Worm (Caenorhabditis elegans) whole organism, dauer: ENCODE data around the gene nhr-156.

Source experiments
- unc-62 ChIP-seq: sonication (generic microtip); optimal IDR thresholded peaks from 2 replicates; lab custom pipeline; 2017; ENCODE audit warnings: missing biosample characterization, missing genetic modification reagents, missing genetic modification characterization

The nhr-156 gene

DNA sequence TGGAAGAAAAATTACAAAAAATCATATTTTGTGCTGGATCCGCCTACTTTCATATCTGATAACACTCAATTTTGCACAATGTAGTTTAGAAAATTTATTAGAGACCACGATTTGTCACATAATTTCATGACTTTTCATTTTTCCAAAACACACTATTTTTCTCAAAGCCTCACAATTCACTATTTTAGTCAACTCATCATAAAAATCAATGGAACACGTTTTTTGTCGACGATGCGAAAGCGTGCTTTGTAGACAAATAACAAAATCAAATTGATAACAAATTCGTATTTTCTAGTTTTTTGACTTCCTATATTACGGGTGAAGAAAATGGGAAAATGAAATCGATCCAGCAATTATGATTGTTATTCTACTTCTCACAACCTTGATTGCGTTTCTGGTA is 36.0 kb downstream of the nhr-156 start, which contains the start of gene cyp-35B2:
TSS of gene cyp-35B2 (plus strand) at position 301 of the 400 bp plus-strand sequence.
- no peak for TF ChIP-seq unc-62

DNA sequence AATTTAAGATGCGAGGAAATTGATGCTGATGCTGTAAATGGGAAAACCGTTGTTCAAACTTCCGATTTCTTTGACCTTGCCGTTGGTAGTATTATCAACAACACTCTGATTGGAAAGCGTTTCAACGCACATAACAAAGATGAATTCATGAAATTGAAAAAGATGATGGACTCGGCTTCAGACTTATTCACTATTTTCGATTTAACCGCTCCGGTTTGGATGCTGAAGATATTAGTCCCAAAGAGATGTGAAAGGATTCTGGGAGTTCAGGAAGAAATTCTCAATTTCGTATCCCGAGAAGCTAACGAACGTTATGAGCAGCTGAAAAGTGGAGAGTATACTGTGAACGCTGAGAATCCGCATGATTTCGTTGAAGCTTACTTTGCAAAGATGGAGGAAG is 37.5 kb downstream of the nhr-156 start:
- TF ChIP-seq unc-62 = no peak

DNA sequence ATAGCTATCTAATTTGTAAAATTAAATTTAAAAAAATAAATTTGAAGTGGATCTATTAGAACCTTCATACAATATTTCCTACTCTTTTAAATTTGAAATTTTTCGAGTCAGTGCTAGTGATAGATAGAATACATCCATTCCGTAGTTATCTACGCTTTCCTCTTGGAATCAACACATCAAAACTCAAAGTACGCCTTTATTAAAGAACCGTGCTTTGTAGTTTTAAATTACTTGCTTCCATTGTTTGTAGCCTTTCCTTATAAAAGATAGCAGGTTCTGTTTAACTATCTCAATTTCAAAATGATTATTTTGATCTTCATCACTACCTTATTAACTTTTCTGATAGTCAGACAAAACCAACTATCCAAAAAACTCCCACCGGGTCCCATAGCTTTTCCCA is 39.1 kb downstream of the nhr-156 start, which contains the start of gene cyp-35B3:
TSS of gene cyp-35B3 (plus strand) at position 301 of the 400 bp plus-strand sequence.
- no peak for TF ChIP-seq unc-62

DNA sequence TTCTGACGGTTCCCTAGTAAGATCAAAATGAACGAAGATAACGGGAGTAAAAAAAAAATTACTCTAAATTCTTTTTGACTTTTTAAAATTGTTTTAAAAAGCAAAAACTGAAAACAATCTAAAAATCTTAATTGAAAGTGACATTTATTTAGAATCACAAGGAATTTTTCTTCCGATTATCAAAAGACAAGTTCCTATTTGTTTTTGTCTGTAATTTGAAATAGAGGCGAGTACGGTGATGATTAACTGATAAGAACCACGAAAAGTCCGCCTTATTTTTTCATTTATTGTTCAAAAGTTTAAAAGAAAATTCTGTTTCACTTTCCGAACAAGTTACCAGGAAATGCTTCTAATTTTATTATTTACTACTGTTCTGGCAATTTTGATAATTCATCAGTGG is 43.8 kb downstream of the nhr-156 start, which contains the start of gene dach-1:
TSS of gene dach-1 (plus strand) at position 301 of the 400 bp plus-strand sequence.
- TF ChIP-seq unc-62 = no peak

DNA sequence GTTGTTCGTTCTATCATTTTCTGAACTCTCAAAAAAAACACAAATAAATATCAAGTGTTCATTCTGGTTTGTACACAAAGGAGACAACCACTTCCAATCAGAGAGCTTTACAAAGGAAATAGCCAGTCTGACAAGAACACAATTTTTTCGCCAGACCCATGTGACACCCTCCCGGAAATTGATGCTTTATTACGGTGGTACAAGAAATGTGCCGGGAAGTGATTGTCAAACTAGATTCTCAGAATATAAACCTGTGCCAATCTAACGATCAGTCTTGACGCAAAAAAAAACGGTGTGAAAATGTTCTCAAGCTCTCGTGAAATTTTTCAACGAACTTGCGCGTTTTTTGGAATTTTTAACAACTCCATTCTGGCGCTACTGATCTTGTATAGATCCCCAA is 47.8 kb downstream of the nhr-156 start, which contains the start of gene str-247:
TSS of gene str-247 (plus strand) at position 301 of the 400 bp plus-strand sequence.
- TF ChIP-seq unc-62 = no peak

DNA sequence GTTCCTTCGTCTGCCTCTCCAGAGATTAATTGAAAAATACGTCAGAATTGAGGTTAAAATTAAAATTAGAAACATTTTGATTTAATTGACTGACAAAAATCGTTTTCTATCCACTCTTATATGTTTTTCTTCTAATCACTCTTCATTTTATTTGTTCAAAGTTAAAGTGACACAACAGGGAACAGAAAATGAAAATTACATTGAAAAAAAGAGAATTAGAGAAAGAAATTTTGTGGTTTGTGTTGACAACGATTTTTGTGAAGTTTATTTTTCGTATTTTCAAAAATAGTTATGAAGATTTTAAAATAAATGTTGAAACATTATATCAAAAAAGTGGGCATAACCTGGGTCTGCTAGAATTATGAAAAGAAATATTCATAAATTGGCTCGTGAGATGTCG is 51.7 kb downstream of the nhr-156 start, which contains the start of gene cyp-34A5:
TSS of gene cyp-34A5 (minus strand) at position 101 of the 400 bp plus-strand sequence.
- TF ChIP-seq unc-62 = no peak
